Fruit fly (Drosophila melanogaster): ENCODE data around the gene GstT3.

- TF ChIP-seq jigr1 (GFP tag; IDR thresholded peaks at IDR 0.05) (no peak), CG8281 (tag; optimal IDR thresholded peaks at IDR 0.05) (no peak), Kr (GFP tag; optimal IDR thresholded peaks at IDR 0.05) (no peak), en (GFP tag; optimal IDR thresholded peaks at IDR 0.05) (no peak), wdn (GFP tag; IDR thresholded peaks at IDR 0.05) (no peak), az2 (GFP tag; optimal IDR thresholded peaks at IDR 0.05) (no peak), dpn (GFP tag; optimal IDR thresholded peaks at IDR 0.05) (no peak), chn (GFP tag; optimal IDR thresholded peaks at IDR 0.05) (no peak)
Observed at dm6 chrX:20489995-20490393, 22.7 kb downstream of the GstT3 start.

Data from whole organism, embryonic.